Fruit fly (Drosophila melanogaster) whole organism, embryonic: ENCODE measurements around the gene Nup153.

ENCODE experiments used
- CG12155 ChIP-seq: fragments of 200-800 bp; sonication (Bioruptor generic); optimal IDR thresholded peaks from 3 replicates; lab custom pipeline; 2016; ENCODE audit warnings: missing biosample characterization, missing genetic modification characterization
- CG13424 ChIP-seq: fragments of 200-800 bp; sonication (Bioruptor generic); optimal IDR thresholded peaks from 2 replicates; lab custom pipeline; 2019; ENCODE audit warnings: missing biosample characterization, mild to moderate bottlenecking, missing genetic modification characterization, moderate library complexity
- CG15269 ChIP-seq: fragments of 200-800 bp; sonication (Bioruptor generic); optimal IDR thresholded peaks from 2 replicates; lab custom pipeline; 2018; ENCODE audit warnings: missing biosample characterization, mild to moderate bottlenecking, missing genetic modification characterization, moderate library complexity
- CG16779 ChIP-seq: fragments of 200-800 bp; sonication (Bioruptor generic); IDR thresholded peaks from 2 replicates; pipeline ENCODE4 v1.3.6; 2022; ENCODE audit warnings: missing biosample characterization, missing genetic modification characterization
- CG17385 ChIP-seq: fragments of 200-800 bp; sonication (Bioruptor generic); optimal IDR thresholded peaks from 3 replicates; lab custom pipeline; 2018; ENCODE audit warnings: missing biosample characterization, mild to moderate bottlenecking, missing genetic modification characterization
- CG18599 ChIP-seq: fragments of 200-800 bp; sonication (Bioruptor generic); optimal IDR thresholded peaks from 3 replicates; lab custom pipeline; 2017; ENCODE audit warnings: missing biosample characterization, missing genetic modification characterization, mild to moderate bottlenecking, moderate library complexity, missing genetic modification reagents
- CG2120 ChIP-seq: fragments of 200-800 bp; sonication (Bioruptor generic); optimal IDR thresholded peaks from 3 replicates; lab custom pipeline; 2016; ENCODE audit warnings: missing biosample characterization, missing genetic modification characterization
- CG2678 ChIP-seq: fragments of 200-800 bp; sonication (Bioruptor generic); optimal IDR thresholded peaks from 3 replicates; lab custom pipeline; 2019; ENCODE audit warnings: missing biosample characterization, mild to moderate bottlenecking, missing genetic modification characterization, moderate library complexity
- CG31365 ChIP-seq: fragments of 200-800 bp; sonication (Bioruptor generic); optimal IDR thresholded peaks from 2 replicates; lab custom pipeline; 2018; ENCODE audit warnings: missing biosample characterization, mild to moderate bottlenecking, missing genetic modification characterization
- CG32532 ChIP-seq: fragments of 200-800 bp; sonication (Bioruptor generic); IDR thresholded peaks from 2 replicates; pipeline ENCODE4 v1.3.6; 2022; ENCODE audit warnings: missing biosample characterization, missing genetic modification characterization
- CG3847 ChIP-seq: fragments of 200-800 bp; sonication (Bioruptor generic); IDR thresholded peaks from 2 replicates; pipeline ENCODE4 v1.3.6; 2022; ENCODE audit warnings: missing biosample characterization, missing genetic modification characterization
- CG4820 ChIP-seq: fragments of 200-800 bp; sonication (Bioruptor generic); optimal IDR thresholded peaks from 3 replicates; lab custom pipeline; 2016; ENCODE audit warnings: missing biosample characterization, missing genetic modification characterization
- CG6791 ChIP-seq: fragments of 200-800 bp; sonication (Bioruptor generic); IDR thresholded peaks from 3 replicates; pipeline ENCODE4 v1.3.6; 2022; ENCODE audit warnings: missing biosample characterization, missing genetic modification characterization; ENCODE audit not compliant: partially characterized antibody
- CG7786 ChIP-seq: fragments of 200-800 bp; sonication (Bioruptor generic); optimal IDR thresholded peaks from 2 replicates; lab custom pipeline; 2016; ENCODE audit warnings: missing biosample characterization, missing genetic modification characterization
- CG7839 ChIP-seq: fragments of 200-800 bp; sonication (Bioruptor generic); optimal IDR thresholded peaks from 3 replicates; lab custom pipeline; 2018; ENCODE audit warnings: missing biosample characterization, mild to moderate bottlenecking, missing genetic modification characterization, moderate library complexity
- CG8290 ChIP-seq, 3 experiments: fragments of 200-800 bp; sonication (Bioruptor generic); optimal IDR thresholded peaks; 2 replicates each; lab custom pipeline; 2016 to 2019; ENCODE audit warnings: missing biosample characterization in 3 of 3, missing genetic modification characterization in 3 of 3, mild to moderate bottlenecking in 2 of 3, moderate library complexity in 1 of 3
- CG8924 ChIP-seq: fragments of 200-800 bp; optimal IDR thresholded peaks from 3 replicates; lab custom pipeline; 2019; ENCODE audit warnings: missing biosample characterization, mild to moderate bottlenecking, missing genetic modification characterization, moderate library complexity
- CG9932 ChIP-seq: fragments of 200-800 bp; sonication (Bioruptor generic); IDR thresholded peaks from 2 replicates; pipeline ENCODE4 v1.3.6; 2022; ENCODE audit warnings: missing biosample characterization, missing genetic modification characterization
- Dbx ChIP-seq: fragments of 200-800 bp; sonication (Bioruptor generic); IDR thresholded peaks from 3 replicates; pipeline ENCODE4 v1.3.6; 2022; ENCODE audit warnings: missing biosample characterization, missing genetic modification characterization
- Dfd ChIP-seq, 2 experiments: fragments of >200 bp; optimal IDR thresholded peaks; 2 replicates each; lab custom pipeline; 2017; ENCODE audit warnings: missing biosample characterization in 2 of 2, missing genetic modification characterization in 2 of 2
- Dp ChIP-seq: fragments of 200-800 bp; sonication (Bioruptor generic); optimal IDR thresholded peaks from 2 replicates; lab custom pipeline; 2018; ENCODE audit warnings: missing biosample characterization, mild to moderate bottlenecking, missing genetic modification characterization, moderate library complexity
- Drgx ChIP-seq: fragments of 200-800 bp; sonication (Bioruptor generic); IDR thresholded peaks from 2 replicates; pipeline ENCODE4 v1.3.6; 2022; ENCODE audit warnings: missing biosample characterization, missing genetic modification characterization
- HLH3B ChIP-seq: fragments of 200-800 bp; sonication (Bioruptor generic); IDR thresholded peaks from 2 replicates; pipeline ENCODE4 v1.3.6; 2022; ENCODE audit warnings: missing biosample characterization, missing genetic modification characterization
- Meics ChIP-seq: fragments of 200-800 bp; sonication (Bioruptor generic); optimal IDR thresholded peaks from 2 replicates; lab custom pipeline; 2017; ENCODE audit warnings: missing biosample characterization, mild to moderate bottlenecking, missing genetic modification characterization
- NK7.1 ChIP-seq: fragments of 200-800 bp; sonication (Bioruptor generic); optimal IDR thresholded peaks from 3 replicates; lab custom pipeline; 2016; ENCODE audit warnings: missing biosample characterization, missing genetic modification characterization
- PHDP ChIP-seq: fragments of 200-800 bp; sonication (Bioruptor generic); optimal IDR thresholded peaks from 3 replicates; lab custom pipeline; 2018; ENCODE audit warnings: missing biosample characterization, mild to moderate bottlenecking, missing genetic modification characterization, moderate library complexity
- Ptx1 ChIP-seq: fragments of 200-800 bp; sonication (Bioruptor generic); IDR thresholded peaks from 2 replicates; pipeline ENCODE4 v1.3.6; 2022; ENCODE audit warnings: missing biosample characterization, missing genetic modification characterization
- Six4 ChIP-seq: fragments of 200-800 bp; sonication (Bioruptor generic); optimal IDR thresholded peaks from 2 replicates; lab custom pipeline; 2016; ENCODE audit warnings: missing biosample characterization, missing genetic modification characterization
- al ChIP-seq: fragments of 200-800 bp; sonication (Bioruptor generic); IDR thresholded peaks from 2 replicates; pipeline ENCODE4 v1.3.6; 2022; ENCODE audit warnings: missing biosample characterization, missing genetic modification characterization
- bab2 ChIP-seq: fragments of 200-800 bp; sonication (Bioruptor generic); optimal IDR thresholded peaks from 2 replicates; lab custom pipeline; 2016; ENCODE audit warnings: missing biosample characterization, missing genetic modification characterization
- cwo ChIP-seq: fragments of 200-800 bp; sonication (Bioruptor generic); optimal IDR thresholded peaks from 3 replicates; lab custom pipeline; 2017; ENCODE audit warnings: missing biosample characterization, missing genetic modification characterization, mild to moderate bottlenecking, moderate library complexity, missing genetic modification reagents
- disco-r ChIP-seq: fragments of 200-800 bp; sonication (Bioruptor generic); optimal IDR thresholded peaks from 2 replicates; lab custom pipeline; 2016; ENCODE audit warnings: missing biosample characterization, missing genetic modification characterization
- dmrt99B ChIP-seq: fragments of 200-800 bp; sonication (Bioruptor generic); optimal IDR thresholded peaks from 2 replicates; lab custom pipeline; 2018; ENCODE audit warnings: missing biosample characterization, mild to moderate bottlenecking, missing genetic modification characterization, moderate library complexity
- dysf ChIP-seq: fragments of 200-800 bp; sonication (Bioruptor generic); IDR thresholded peaks from 3 replicates; pipeline ENCODE4 v1.3.6; 2022; ENCODE audit warnings: missing biosample characterization, missing genetic modification characterization
- ewg ChIP-seq: fragments of 200-800 bp; sonication (Bioruptor generic); optimal IDR thresholded peaks from 3 replicates; lab custom pipeline; 2017; ENCODE audit warnings: mild to moderate bottlenecking, missing biosample characterization, missing genetic modification reagents, missing genetic modification characterization
- gem ChIP-seq: fragments of 200-800 bp; sonication (Bioruptor generic); optimal IDR thresholded peaks from 2 replicates; lab custom pipeline; 2019; ENCODE audit warnings: missing biosample characterization, mild to moderate bottlenecking, missing genetic modification characterization, moderate library complexity
- grau ChIP-seq: fragments of 200-800 bp; optimal IDR thresholded peaks from 3 replicates; lab custom pipeline; 2019; ENCODE audit warnings: missing biosample characterization, mild to moderate bottlenecking, missing genetic modification characterization, moderate library complexity
- insv ChIP-seq, 2 experiments: fragments of 200-800 bp; sonication (Bioruptor generic); optimal IDR thresholded peaks; 3 replicates each; lab custom pipeline; 2016 to 2018; ENCODE audit warnings: missing biosample characterization in 2 of 2, missing genetic modification characterization in 2 of 2
- kah ChIP-seq: fragments of 200-800 bp; sonication (Bioruptor generic); optimal IDR thresholded peaks from 2 replicates; lab custom pipeline; 2018; ENCODE audit warnings: missing biosample characterization, mild to moderate bottlenecking, missing genetic modification characterization
- nom ChIP-seq: fragments of 200-800 bp; sonication (Bioruptor generic); optimal IDR thresholded peaks from 2 replicates; lab custom pipeline; 2017; ENCODE audit warnings: missing biosample characterization, missing genetic modification characterization, mild to moderate bottlenecking, moderate library complexity, missing genetic modification reagents
- oc ChIP-seq: fragments of 200-800 bp; sonication (Bioruptor generic); optimal IDR thresholded peaks from 2 replicates; lab custom pipeline; 2018; ENCODE audit warnings: missing biosample characterization, mild to moderate bottlenecking, missing genetic modification characterization, moderate library complexity
- prd ChIP-seq, 3 experiments: fragments of >200 bp in 2 of 3; fragments of 200-800 bp in 1 of 3; sonication (Bioruptor generic) in 1 of 3; optimal IDR thresholded peaks in 2 of 3; IDR thresholded peaks in 1 of 3; 2 replicates in 2 of 3; 3 replicates in 1 of 3; pipeline versions ENCODE4 v1.3.6 to Lab custom; 2017 to 2022; ENCODE audit warnings: missing biosample characterization in 1 of 3, missing genetic modification characterization in 1 of 3
- pros ChIP-seq: fragments of 200-800 bp; sonication (Bioruptor generic); optimal IDR thresholded peaks from 3 replicates; lab custom pipeline; 2019; ENCODE audit warnings: missing biosample characterization, mild to moderate bottlenecking, missing genetic modification characterization, moderate library complexity
- row ChIP-seq: fragments of 200-800 bp; sonication (Bioruptor generic); IDR thresholded peaks from 3 replicates; pipeline ENCODE4 v1.3.6; 2022; ENCODE audit warnings: missing biosample characterization, missing genetic modification characterization
- sd ChIP-seq: fragments of 200-800 bp; sonication (Bioruptor generic); optimal IDR thresholded peaks from 3 replicates; lab custom pipeline; 2018; ENCODE audit warnings: missing biosample characterization, mild to moderate bottlenecking, missing genetic modification characterization, moderate library complexity
- slp2 ChIP-seq: fragments of 200-800 bp; sonication (Bioruptor generic); optimal IDR thresholded peaks from 2 replicates; lab custom pipeline; 2016; ENCODE audit warnings: missing biosample characterization, missing genetic modification characterization
- stwl ChIP-seq: fragments of 200-800 bp; sonication (Bioruptor generic); optimal IDR thresholded peaks from 3 replicates; lab custom pipeline; 2018; ENCODE audit warnings: missing biosample characterization, mild to moderate bottlenecking, missing genetic modification characterization, moderate library complexity

Nup153 gene

DNA sequence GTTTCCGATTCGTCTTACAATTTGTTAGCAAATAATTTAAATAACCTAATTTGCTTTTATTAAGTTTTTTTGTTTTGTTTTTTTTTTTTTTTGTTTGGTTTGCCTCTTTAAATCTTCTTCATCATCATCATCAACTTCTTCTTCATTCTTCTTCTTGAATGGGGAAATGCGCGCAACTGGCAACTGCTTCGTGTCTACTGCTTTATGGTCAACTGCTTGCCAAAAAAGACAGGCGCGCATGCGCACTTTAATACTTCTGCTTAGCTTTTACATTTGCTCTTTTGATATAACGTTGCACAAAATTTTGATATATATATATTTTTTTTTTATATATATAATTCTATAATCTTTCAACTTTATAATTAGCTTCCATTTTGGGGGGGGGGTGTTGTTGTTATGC is 33.7 kb upstream of the Nup153 start:
- no peak for TF ChIP-seq insv (GFP tag; optimal IDR thresholded peaks at IDR 0.05; lab: Kevin White, UChicago)
- peak in 1 of 2 experiments; percentile 23 for TF ChIP-seq Dfd (GFP tag; optimal IDR thresholded peaks at IDR 0.05; lab: Kevin White, UChicago)
- TF ChIP-seq CG17385, result peak; percentile 56
- no peak for TF ChIP-seq CG6791 (GFP tag; lab: Robert Waterston, UW)
- TF ChIP-seq stwl (tag; lab: Kevin White, UChicago), result peak; percentile 50
- no peak for TF ChIP-seq HLH3B
- peak; percentile 90 for TF ChIP-seq CG8290 (GFP tag; optimal IDR thresholded peaks at IDR 0.05; lab: Kevin White, UChicago)
- peak in 1 of 2 experiments; percentile 4 for TF ChIP-seq CG8290 (tag; optimal IDR thresholded peaks at IDR 0.05; lab: Kevin White, UChicago)
- TF ChIP-seq CG31365 (tag; lab: Kevin White, UChicago), result peak; percentile 84
- peak; percentile 38 for TF ChIP-seq ewg (GFP tag; lab: Kevin White, UChicago)

DNA sequence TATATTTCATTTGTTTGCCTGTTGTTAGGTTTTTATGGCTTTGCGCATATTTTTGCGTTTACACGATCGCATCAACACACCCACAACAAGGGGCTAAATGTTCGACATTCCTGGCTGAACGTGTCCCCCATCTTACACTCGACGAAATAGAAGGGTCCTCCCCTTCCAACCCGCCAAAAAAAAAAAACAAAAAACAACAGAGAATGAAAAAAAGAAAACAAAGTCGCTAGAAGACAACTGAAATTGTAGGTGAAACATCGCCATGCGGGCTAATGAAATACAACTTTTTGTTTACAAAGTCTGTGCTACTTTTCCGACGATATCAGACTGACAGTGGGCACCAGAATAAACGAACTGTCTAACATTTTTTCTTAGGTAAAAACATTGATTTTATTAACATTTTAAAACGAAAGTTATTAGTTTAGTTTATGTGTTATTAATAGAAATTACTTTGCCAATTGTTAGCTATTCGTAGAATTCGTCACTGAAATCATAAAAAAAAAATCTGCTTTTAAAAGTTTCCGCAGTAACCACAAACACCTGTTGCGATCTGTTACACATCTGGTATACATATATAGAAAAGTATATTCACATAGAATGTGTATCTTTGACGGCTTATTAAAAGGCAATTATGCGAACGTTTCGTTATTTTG is 28.3 kb upstream of the Nup153 start:
- TF ChIP-seq al (GFP tag; lab: Robert Waterston, UW), result no peak
- peak; percentile 69 for TF ChIP-seq row (GFP tag; lab: Robert Waterston, UW)
- peak; percentile 55 for TF ChIP-seq kah (GFP tag; lab: Kevin White, UChicago)
- TF ChIP-seq CG2678 (tag; lab: Kevin White, UChicago), result peak; percentile 24
- no peak for TF ChIP-seq pros (GFP tag; lab: Kevin White, UChicago)
- TF ChIP-seq grau, result peak; percentile 83
- 0 out of 2 replicates have a peak, but pooled peaks have one; percentile 25 for TF ChIP-seq Drgx
- peak; percentile 41; the same call in 2 of the 3 replicates for TF ChIP-seq dysf (GFP tag; lab: Robert Waterston, UW)
- no peak for TF ChIP-seq Six4 (GFP tag; lab: Kevin White, UChicago)
- peak; percentile 26 for TF ChIP-seq CG18599 (GFP tag; lab: Kevin White, UChicago)
- TF ChIP-seq PHDP (tag; lab: Kevin White, UChicago), result peak; percentile 7
- TF ChIP-seq disco-r, result peak; percentile 18
- no peak for TF ChIP-seq oc
- no peak for TF ChIP-seq Dp (GFP tag; lab: Kevin White, UChicago)
- TF ChIP-seq CG9932 (GFP tag; lab: Robert Waterston, UW), result peak; percentile 37; the same call in 1 of the 2 replicates
- TF ChIP-seq prd (optimal IDR thresholded peaks at IDR 0.05; lab: Kevin White, UChicago), result no peak
- 0 out of 3 replicates have a peak, but pooled peaks have one; percentile 8 for TF ChIP-seq prd (GFP tag; IDR thresholded peaks at IDR 0.05; lab: Robert Waterston, UW)
- peak; percentile 24; the same call in 1 of the 2 replicates for TF ChIP-seq CG3847
- TF ChIP-seq Meics (GFP tag; lab: Kevin White, UChicago), result peak; percentile 41
- TF ChIP-seq CG15269 (tag; lab: Kevin White, UChicago), result peak; percentile 13
- TF ChIP-seq slp2 (GFP tag; lab: Kevin White, UChicago), result no peak
- TF ChIP-seq CG7839 (tag; lab: Kevin White, UChicago), result peak; percentile 25
- TF ChIP-seq bab2 (GFP tag; lab: Kevin White, UChicago), result no peak
- TF ChIP-seq Dbx (GFP tag; lab: Robert Waterston, UW), result no peak
- TF ChIP-seq CG2120 (GFP tag; lab: Kevin White, UChicago), result peak; percentile 48
- TF ChIP-seq CG8924 (tag; lab: Kevin White, UChicago), result no peak
- no peak for TF ChIP-seq CG16779 (GFP tag; lab: Robert Waterston, UW)
- TF ChIP-seq CG7786 (GFP tag; lab: Kevin White, UChicago), result peak; percentile 3
- TF ChIP-seq CG13424 (tag; lab: Kevin White, UChicago), result peak; percentile 17
- peak; percentile 7 for TF ChIP-seq dmrt99B
- TF ChIP-seq NK7.1 (GFP tag; lab: Kevin White, UChicago), result no peak
- peak; percentile 44 for TF ChIP-seq gem
- no peak for TF ChIP-seq CG12155 (GFP tag; lab: Kevin White, UChicago)
- no peak for TF ChIP-seq nom (GFP tag; lab: Kevin White, UChicago)
- TF ChIP-seq Ptx1 (GFP tag; lab: Robert Waterston, UW), result peak; percentile 11; the same call in 1 of the 2 replicates
- TF ChIP-seq cwo (GFP tag; lab: Kevin White, UChicago), result no peak
- peak; percentile 80 for TF ChIP-seq sd
- peak; percentile 46 for TF ChIP-seq CG32532 (GFP tag; lab: Robert Waterston, UW)
- no peak for TF ChIP-seq CG4820
